Worm (Caenorhabditis elegans): Measurements from ENCODE around the gene R11D1.10.

DNA sequence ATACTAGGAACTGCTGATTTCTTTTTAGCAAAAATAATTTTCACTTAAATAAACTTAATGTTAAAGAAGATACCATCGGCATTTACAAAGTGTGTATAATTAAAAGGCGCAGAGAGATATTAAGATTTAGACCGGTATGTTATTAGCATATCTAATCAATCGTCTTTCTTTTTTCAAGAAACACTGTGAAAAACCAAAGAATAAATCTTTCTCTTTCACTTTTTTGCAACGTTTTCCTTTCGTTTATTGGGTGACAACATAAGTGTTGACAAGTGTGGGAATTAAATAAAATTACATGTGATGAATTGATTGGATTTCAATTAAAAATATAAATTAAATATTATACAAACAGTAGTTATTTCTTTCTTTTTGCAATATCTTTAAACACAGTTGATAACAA is 23.1 kb downstream of the R11D1.10 start, which contains the start of gene C15C8.8:
- no peak for TF ChIP-seq egl-43 (GFP tag; IDR thresholded peaks at IDR 0.05)
- no peak for TF ChIP-seq F49E8.2 (tag; optimal IDR thresholded peaks at IDR 0.05; ENCODE audit: borderline replicate concordance)
- no peak for TF ChIP-seq nhr-11 (tag; optimal IDR thresholded peaks at IDR 0.05)
- no peak for TF ChIP-seq gei-8 (GFP tag; optimal IDR thresholded peaks at IDR 0.05)
- no peak for TF ChIP-seq daf-12 (tag; optimal IDR thresholded peaks at IDR 0.05)
- no peak for TF ChIP-seq ZK546.5 (tag; optimal IDR thresholded peaks at IDR 0.05)
- TF ChIP-seq lim-7 (GFP tag; IDR thresholded peaks at IDR 0.05) = no peak
- no peak for TF ChIP-seq mdl-1 (tag; optimal IDR thresholded peaks at IDR 0.05)
- no peak for TF ChIP-seq mep-1 (tag; optimal IDR thresholded peaks at IDR 0.05)
- TF ChIP-seq ama-1 (optimal IDR thresholded peaks at IDR 0.05) = no peak
- TF ChIP-seq jun-1 (tag; optimal IDR thresholded peaks at IDR 0.05) = no peak
- TF ChIP-seq lin-39 (tag; optimal IDR thresholded peaks at IDR 0.05) = no peak
- no peak for TF ChIP-seq lin-13 (GFP tag; optimal IDR thresholded peaks at IDR 0.05)
- TF ChIP-seq ztf-7 (tag; optimal IDR thresholded peaks at IDR 0.05) = no peak

Measured in whole organism, L4 larva.